Fruit fly (Drosophila melanogaster): ENCODE measurements around the gene HipHop.

dm6 chr3L:18819262-18819886 lies 1.6 kb upstream of the HipHop start:
- TF ChIP-seq dmrt93B (GFP tag; optimal IDR thresholded peaks at IDR 0.05) (no peak), Jra (GFP tag; optimal IDR thresholded peaks at IDR 0.05) (no peak), br (GFP tag; optimal IDR thresholded peaks at IDR 0.05) (no peak), Hr78 (GFP tag; optimal IDR thresholded peaks at IDR 0.05) (no peak), foxo (GFP tag; optimal IDR thresholded peaks at IDR 0.05) (no peak), Sp1 (GFP tag; optimal IDR thresholded peaks at IDR 0.05) (no peak), pan (optimal IDR thresholded peaks at IDR 0.05) (no peak), dsf (GFP tag; optimal IDR thresholded peaks at IDR 0.05; ENCODE audit: borderline replicate concordance) (no peak), jim (GFP tag; optimal IDR thresholded peaks at IDR 0.05) (peak; percentile 14), CrebA (GFP tag; optimal IDR thresholded peaks at IDR 0.05; ENCODE audit: borderline replicate concordance) (no peak), rgr (GFP tag; optimal IDR thresholded peaks at IDR 0.05) (no peak), sv (GFP tag; optimal IDR thresholded peaks at IDR 0.05) (no peak)

Measured in whole organism, wandering third instar larva.